Worm (Caenorhabditis elegans) whole organism, L4 larva: ENCODE results near the gene T26A8.3.

Experiments used
- Y75B8A.6 ChIP-seq: fragments of 200-800 bp; sonication (Bioruptor generic); IDR thresholded peaks from 2 replicates; pipeline ENCODE4 v1.3.6; 2022; ENCODE audit warnings: missing genetic modification reagents, missing genetic modification characterization, missing compliant biosample characterization
- arid-1 ChIP-seq: fragments of 200-800 bp; sonication (Bioruptor generic); conservative IDR thresholded peaks from 2 replicates; pipeline ENCODE4 v1.3.6; 2022; ENCODE audit warnings: missing genetic modification reagents, missing genetic modification characterization, missing compliant biosample characterization
- fos-1 ChIP-seq: fragments of 150-350 bp; optimal IDR thresholded peaks from 2 replicates; lab custom pipeline; 2014; ENCODE audit warnings: missing biosample characterization, missing genetic modification characterization
- jun-1 ChIP-seq: fragments of 150-350 bp; optimal IDR thresholded peaks from 2 replicates; lab custom pipeline; 2014; ENCODE audit warnings: missing biosample characterization, missing genetic modification reagents, missing genetic modification characterization
- lin-39 ChIP-seq: fragments of 150-350 bp; optimal IDR thresholded peaks from 2 replicates; lab custom pipeline; 2014; ENCODE audit warnings: missing biosample characterization, missing genetic modification reagents, missing genetic modification characterization
- mxl-2 ChIP-seq: fragments of 200-800 bp; sonication (Bioruptor generic); conservative IDR thresholded peaks from 2 replicates; pipeline ENCODE4 v1.3.6; 2022; ENCODE audit warnings: missing genetic modification reagents, missing genetic modification characterization, missing compliant biosample characterization
- nhr-25 ChIP-seq: sonication (generic microtip); optimal IDR thresholded peaks from 2 replicates; lab custom pipeline; 2017; ENCODE audit warnings: missing genetic modification characterization, mild to moderate bottlenecking, missing compliant biosample characterization, antibody characterized with exemption, moderate library complexity, borderline replicate concordance; ENCODE audit not compliant: insufficient read depth
- sdz-12 ChIP-seq: fragments of 200-800 bp; sonication (Bioruptor generic); optimal IDR thresholded peaks from 2 replicates; lab custom pipeline; 2018; ENCODE audit warnings: mild to moderate bottlenecking, missing genetic modification characterization, missing compliant biosample characterization

DNA sequence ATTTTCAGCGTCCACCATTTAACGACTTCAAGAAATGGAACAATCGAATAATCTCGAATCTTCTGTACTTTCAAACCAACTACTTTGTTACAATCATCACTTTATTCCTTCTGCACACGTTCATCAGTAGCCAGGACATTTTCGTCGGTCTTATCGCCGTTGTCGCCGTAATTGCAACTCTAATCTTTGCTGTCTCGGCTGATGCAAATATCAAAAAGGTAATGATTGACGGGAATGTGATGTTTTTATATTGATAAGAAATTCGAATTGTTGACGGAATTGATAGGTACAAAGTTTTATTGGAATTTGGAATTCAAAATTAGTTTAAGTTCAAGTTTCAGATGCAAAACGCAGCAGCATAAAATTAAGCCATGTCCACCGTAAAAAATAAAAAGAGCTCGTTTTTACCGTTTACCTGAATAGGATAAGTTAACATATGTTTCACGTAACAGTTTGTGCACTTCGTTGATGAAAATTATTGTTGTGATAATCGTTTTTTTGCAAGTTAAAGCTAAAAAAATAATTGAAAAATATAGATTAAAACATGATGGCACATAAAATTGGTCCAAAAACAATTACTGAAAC, 46.1 kb downstream of the T26A8.3 start:
- TF ChIP-seq nhr-25 (tag; lab: Kevin White, UChicago) (no peak), lin-39 (tag; lab: Kevin White, UChicago) (no peak), mxl-2 (GFP tag; lab: Robert Waterston, UW) (no peak), fos-1 (tag; lab: Kevin White, UChicago) (no peak), sdz-12 (no peak), arid-1 (GFP tag; lab: Robert Waterston, UW) (no peak), Y75B8A.6 (GFP tag; lab: Robert Waterston, UW) (no peak), jun-1 (tag; lab: Kevin White, UChicago) (no peak)
